Fruit fly (Drosophila melanogaster) Kc167 (cell line): Measurements from ENCODE around the gene Cpr65Aw.

ENCODE experiments used
- Myc ChIP-seq: fragments of >200 bp; optimal IDR thresholded peaks from 2 replicates; lab custom pipeline; 2017; ENCODE audit warnings: missing external identifiers
- Sin3A ChIP-seq: fragments of >200 bp; optimal IDR thresholded peaks from 2 replicates; lab custom pipeline; 2018; ENCODE audit warnings: missing external identifiers
- h ChIP-seq: fragments of >200 bp; optimal IDR thresholded peaks from 3 replicates; lab custom pipeline; 2018; ENCODE audit warnings: missing external identifiers
- insv ChIP-seq: fragments of >200 bp; optimal IDR thresholded peaks from 3 replicates; lab custom pipeline; 2018; ENCODE audit warnings: missing external identifiers

dm6 chr3L:6154951-6155394 is 12.8 kb upstream of the Cpr65Aw start:
- TF ChIP-seq Myc (lab: Kevin White, UChicago) (no peak), h (lab: Kevin White, UChicago) (no peak), Sin3A (lab: Kevin White, UChicago) (no peak), insv (no peak)
